Fruit fly (Drosophila melanogaster) whole organism, embryonic: ENCODE data around the gene polo.

Source experiments
- Awh ChIP-seq: fragments of 200-800 bp; sonication (Bioruptor generic); IDR thresholded peaks from 2 replicates; pipeline ENCODE4, ENCODE4 v1.3.6; 2022; ENCODE audit warnings: missing biosample characterization, missing genetic modification characterization
- BEAF-32 ChIP-seq: fragments of 200-800 bp; sonication (Bioruptor generic); optimal IDR thresholded peaks from 3 replicates; lab custom pipeline; 2017; ENCODE audit warnings: missing biosample characterization, missing genetic modification characterization, mild to moderate bottlenecking, moderate library complexity, missing genetic modification reagents
- Bgb ChIP-seq: fragments of 200-800 bp; sonication (Bioruptor generic); IDR thresholded peaks from 2 replicates; pipeline ENCODE4 v1.3.6; 2022; ENCODE audit warnings: missing biosample characterization, missing genetic modification characterization; ENCODE audit not compliant: partially characterized antibody
- CG10267 ChIP-seq: fragments of 200-800 bp; sonication (Bioruptor generic); optimal IDR thresholded peaks from 2 replicates; lab custom pipeline; 2018; ENCODE audit warnings: missing biosample characterization, mild to moderate bottlenecking, missing genetic modification characterization, moderate library complexity
- CG10431 ChIP-seq: fragments of 200-800 bp; sonication (Bioruptor generic); optimal IDR thresholded peaks from 3 replicates; lab custom pipeline; 2018; ENCODE audit warnings: missing biosample characterization, mild to moderate bottlenecking, missing genetic modification characterization
- CG11085 ChIP-seq: fragments of 200-800 bp; sonication (Bioruptor generic); IDR thresholded peaks from 2 replicates; pipeline ENCODE4 v1.3.6; 2022; ENCODE audit warnings: missing biosample characterization, missing genetic modification characterization
- CG11456 ChIP-seq: fragments of 200-800 bp; sonication (Bioruptor generic); IDR thresholded peaks from 3 replicates; pipeline ENCODE4 v1.3.6; 2022; ENCODE audit warnings: missing biosample characterization, missing genetic modification characterization
- CG12236 ChIP-seq: fragments of 200-800 bp; sonication (Bioruptor generic); optimal IDR thresholded peaks from 2 replicates; lab custom pipeline; 2016; ENCODE audit warnings: missing biosample characterization, missing genetic modification characterization
- CG13287 ChIP-seq: fragments of 200-800 bp; sonication (Bioruptor generic); IDR thresholded peaks from 2 replicates; pipeline ENCODE4 v1.3.6; 2022; ENCODE audit warnings: missing biosample characterization, missing genetic modification characterization; ENCODE audit not compliant: partially characterized antibody
- CG13624 ChIP-seq: fragments of 200-800 bp; sonication (Bioruptor generic); optimal IDR thresholded peaks from 2 replicates; lab custom pipeline; 2016; ENCODE audit warnings: missing biosample characterization, missing genetic modification characterization
- CG14667 ChIP-seq: fragments of 200-800 bp; sonication (Bioruptor generic); IDR thresholded peaks from 2 replicates; pipeline ENCODE4 v1.3.6; 2022; ENCODE audit warnings: missing biosample characterization, missing genetic modification characterization
- CG14965 ChIP-seq: fragments of 200-800 bp; sonication (Bioruptor generic); optimal IDR thresholded peaks from 2 replicates; lab custom pipeline; 2016; ENCODE audit warnings: missing biosample characterization, missing genetic modification characterization, borderline replicate concordance
- CG16813 ChIP-seq: fragments of 200-800 bp; sonication (Bioruptor generic); IDR thresholded peaks from 3 replicates; pipeline ENCODE4 v1.3.6; 2022; ENCODE audit warnings: missing biosample characterization, missing genetic modification characterization; ENCODE audit not compliant: partially characterized antibody
- CG16863 ChIP-seq: fragments of 200-800 bp; sonication (Bioruptor generic); optimal IDR thresholded peaks from 3 replicates; lab custom pipeline; 2016; ENCODE audit warnings: missing biosample characterization, missing genetic modification characterization
- CG17359 ChIP-seq: fragments of 200-800 bp; sonication (Bioruptor generic); optimal IDR thresholded peaks from 3 replicates; lab custom pipeline; 2018; ENCODE audit warnings: missing biosample characterization, mild to moderate bottlenecking, missing genetic modification characterization, moderate library complexity
- CG17912 ChIP-seq: fragments of 200-800 bp; sonication (Bioruptor generic); optimal IDR thresholded peaks from 2 replicates; lab custom pipeline; 2018; ENCODE audit warnings: missing biosample characterization, mild to moderate bottlenecking, missing genetic modification characterization
- CG18476 ChIP-seq: fragments of 200-800 bp; sonication (Bioruptor generic); optimal IDR thresholded peaks from 2 replicates; lab custom pipeline; 2016; ENCODE audit warnings: missing biosample characterization, mild to moderate bottlenecking, missing genetic modification characterization
- CG2199 ChIP-seq: fragments of 200-800 bp; sonication (Bioruptor generic); IDR thresholded peaks from 3 replicates; pipeline ENCODE4 v1.3.6; 2022; ENCODE audit warnings: missing biosample characterization, missing genetic modification characterization
- CG31365 ChIP-seq: fragments of 200-800 bp; sonication (Bioruptor generic); optimal IDR thresholded peaks from 2 replicates; lab custom pipeline; 2018; ENCODE audit warnings: missing biosample characterization, mild to moderate bottlenecking, missing genetic modification characterization
- CG3995 ChIP-seq: fragments of 200-800 bp; sonication (Bioruptor generic); optimal IDR thresholded peaks from 3 replicates; lab custom pipeline; 2016; ENCODE audit warnings: missing biosample characterization, missing genetic modification characterization
- CG4360 ChIP-seq: fragments of 200-800 bp; sonication (Bioruptor generic); IDR thresholded peaks from 2 replicates; pipeline ENCODE4 v1.3.6; 2022; ENCODE audit warnings: missing biosample characterization, missing genetic modification characterization
- CG5953 ChIP-seq: fragments of 200-800 bp; sonication (Bioruptor generic); IDR thresholded peaks from 2 replicates; pipeline ENCODE4 v1.3.6; 2022; ENCODE audit warnings: missing biosample characterization, missing genetic modification characterization
- CG7963 ChIP-seq: fragments of 200-800 bp; sonication (Bioruptor generic); IDR thresholded peaks from 3 replicates; pipeline ENCODE4 v1.3.6; 2022; ENCODE audit warnings: missing biosample characterization, missing genetic modification characterization; ENCODE audit not compliant: partially characterized antibody
- CG9932 ChIP-seq: fragments of 200-800 bp; sonication (Bioruptor generic); IDR thresholded peaks from 2 replicates; pipeline ENCODE4 v1.3.6; 2022; ENCODE audit warnings: missing biosample characterization, missing genetic modification characterization
- CTCF ChIP-seq: fragments of 200-800 bp; sonication (Bioruptor generic); optimal IDR thresholded peaks from 2 replicates; lab custom pipeline; 2017; ENCODE audit warnings: missing biosample characterization, mild to moderate bottlenecking, missing genetic modification characterization, moderate library complexity
- D ChIP-seq, 2 experiments: fragments of 200-800 bp in 1 of 2; fragments of >200 bp in 1 of 2; sonication (Bioruptor generic) in 1 of 2; optimal IDR thresholded peaks; 2 replicates in 1 of 2; 3 replicates in 1 of 2; lab custom pipeline; 2017; ENCODE audit warnings: mild to moderate bottlenecking in 1 of 2, missing biosample characterization in 1 of 2, missing genetic modification characterization in 1 of 2, missing genetic modification reagents in 1 of 2
- D19A ChIP-seq: fragments of 200-800 bp; optimal IDR thresholded peaks from 3 replicates; lab custom pipeline; 2019; ENCODE audit warnings: missing biosample characterization, mild to moderate bottlenecking, missing genetic modification characterization, moderate library complexity
- D19B ChIP-seq: fragments of 200-800 bp; sonication (Bioruptor generic); optimal IDR thresholded peaks from 2 replicates; lab custom pipeline; 2017; ENCODE audit warnings: missing biosample characterization, mild to moderate bottlenecking, missing genetic modification characterization
- Fer2 ChIP-seq: fragments of 200-800 bp; sonication (Bioruptor generic); optimal IDR thresholded peaks from 2 replicates; lab custom pipeline; 2018; ENCODE audit warnings: missing biosample characterization, mild to moderate bottlenecking, missing genetic modification characterization, moderate library complexity
- HLH54F ChIP-seq: fragments of 200-800 bp; sonication (Bioruptor generic); optimal IDR thresholded peaks from 3 replicates; lab custom pipeline; 2016; ENCODE audit warnings: missing biosample characterization, missing genetic modification characterization
- MBD-R2 ChIP-seq: fragments of 200-800 bp; sonication (Bioruptor generic); IDR thresholded peaks from 2 replicates; pipeline ENCODE4 v1.3.6; 2022; ENCODE audit warnings: missing biosample characterization, missing genetic modification characterization
- Med ChIP-seq: fragments of 200-800 bp; sonication (Bioruptor generic); peaks from one replicate; lab custom pipeline; 2016; ENCODE audit warnings: missing biosample characterization, missing genetic modification characterization, mild to moderate bottlenecking, inconsistent platforms, moderate library complexity
- NC2α ChIP-seq: fragments of 200-800 bp; sonication (Bioruptor generic); optimal IDR thresholded peaks from 2 replicates; lab custom pipeline; 2016; ENCODE audit warnings: missing biosample characterization, missing genetic modification characterization
- amos ChIP-seq: fragments of 200-800 bp; sonication (Bioruptor generic); IDR thresholded peaks from 2 replicates; pipeline ENCODE4 v1.3.6; 2022; ENCODE audit warnings: missing biosample characterization, missing genetic modification characterization; ENCODE audit not compliant: partially characterized antibody
- aop ChIP-seq: fragments of 200-800 bp; sonication (Bioruptor generic); IDR thresholded peaks from 2 replicates; pipeline ENCODE4 v1.3.6; 2022; ENCODE audit warnings: missing biosample characterization, missing genetic modification characterization
- ash1 ChIP-seq: fragments of 200-800 bp; sonication (Bioruptor generic); optimal IDR thresholded peaks from 2 replicates; lab custom pipeline; 2018; ENCODE audit warnings: missing biosample characterization, mild to moderate bottlenecking, missing genetic modification characterization
- cg ChIP-seq: fragments of 200-800 bp; sonication (Bioruptor generic); optimal IDR thresholded peaks from 3 replicates; lab custom pipeline; 2019; ENCODE audit warnings: missing biosample characterization, mild to moderate bottlenecking, missing genetic modification characterization, moderate library complexity
- chif ChIP-seq, 2 experiments: fragments of 200-800 bp; sonication (Bioruptor generic); optimal IDR thresholded peaks; 3 replicates each; lab custom pipeline; 2016; ENCODE audit warnings: missing biosample characterization in 2 of 2, missing genetic modification characterization in 2 of 2
- danr ChIP-seq: fragments of 200-800 bp; sonication (Bioruptor generic); IDR thresholded peaks from 2 replicates; pipeline ENCODE4 v1.3.6; 2022; ENCODE audit warnings: missing biosample characterization, missing genetic modification characterization
- dati ChIP-seq: fragments of 200-800 bp; sonication (Bioruptor generic); IDR thresholded peaks from 2 replicates; pipeline ENCODE4 v1.3.6; 2022; ENCODE audit warnings: missing biosample characterization, missing genetic modification characterization
- en ChIP-seq: fragments of 200-800 bp; sonication (Bioruptor generic); optimal IDR thresholded peaks from 2 replicates; lab custom pipeline; 2016; ENCODE audit warnings: missing biosample characterization, missing genetic modification characterization
- mam ChIP-seq: fragments of 200-800 bp; sonication (Bioruptor generic); optimal IDR thresholded peaks from 3 replicates; lab custom pipeline; 2016; ENCODE audit warnings: missing biosample characterization, missing genetic modification characterization
- mld ChIP-seq: fragments of 200-800 bp; sonication (Bioruptor generic); IDR thresholded peaks from 3 replicates; pipeline ENCODE4 v1.3.6; 2022; ENCODE audit warnings: missing biosample characterization, missing genetic modification characterization; ENCODE audit not compliant: partially characterized antibody
- oc ChIP-seq: fragments of 200-800 bp; sonication (Bioruptor generic); optimal IDR thresholded peaks from 2 replicates; lab custom pipeline; 2018; ENCODE audit warnings: missing biosample characterization, mild to moderate bottlenecking, missing genetic modification characterization, moderate library complexity
- pb ChIP-seq: fragments of 200-800 bp; sonication (Bioruptor generic); optimal IDR thresholded peaks from 3 replicates; lab custom pipeline; 2016; ENCODE audit warnings: missing biosample characterization, missing genetic modification characterization
- pum ChIP-seq: fragments of 200-800 bp; sonication (Bioruptor generic); optimal IDR thresholded peaks from 2 replicates; lab custom pipeline; 2016; ENCODE audit warnings: missing biosample characterization, missing genetic modification characterization
- pzg ChIP-seq: fragments of 200-800 bp; sonication (Bioruptor generic); optimal IDR thresholded peaks from 3 replicates; lab custom pipeline; 2018; ENCODE audit warnings: missing biosample characterization, mild to moderate bottlenecking, missing genetic modification characterization, moderate library complexity
- slou ChIP-seq: fragments of 200-800 bp; sonication (Bioruptor generic); optimal IDR thresholded peaks from 3 replicates; lab custom pipeline; 2016; ENCODE audit warnings: missing biosample characterization, missing genetic modification characterization
- stwl ChIP-seq: fragments of 200-800 bp; sonication (Bioruptor generic); optimal IDR thresholded peaks from 3 replicates; lab custom pipeline; 2018; ENCODE audit warnings: missing biosample characterization, mild to moderate bottlenecking, missing genetic modification characterization, moderate library complexity
- tap ChIP-seq: fragments of 200-800 bp; optimal IDR thresholded peaks from 3 replicates; lab custom pipeline; 2019; ENCODE audit warnings: missing biosample characterization, mild to moderate bottlenecking, missing genetic modification characterization, moderate library complexity
- tgo ChIP-seq: fragments of 200-800 bp; sonication (Bioruptor generic); IDR thresholded peaks from 3 replicates; pipeline ENCODE4 v1.3.6; 2022; ENCODE audit warnings: missing biosample characterization, missing genetic modification characterization

The polo gene

dm6 chr3L:20320044-20320443, 10.6 kb downstream of the polo start:
- no peak for TF ChIP-seq danr (GFP tag; lab: Robert Waterston, UW)
- no peak for TF ChIP-seq D19A (tag; lab: Kevin White, UChicago)
- no peak for TF ChIP-seq CG12236
- TF ChIP-seq D (optimal IDR thresholded peaks at IDR 0.05; lab: Kevin White, UChicago) = no peak
- TF ChIP-seq D (GFP tag; optimal IDR thresholded peaks at IDR 0.05; lab: Kevin White, UChicago) = no peak
- peak; percentile 91 for TF ChIP-seq CTCF
- TF ChIP-seq oc (tag; lab: Kevin White, UChicago) = no peak
- TF ChIP-seq tgo (GFP tag; lab: Robert Waterston, UW) = no peak
- TF ChIP-seq CG2199 (GFP tag; lab: Robert Waterston, UW) = peak; percentile 82
- no peak for TF ChIP-seq CG13624
- TF ChIP-seq Fer2 (tag; lab: Kevin White, UChicago) = no peak
- no peak for TF ChIP-seq dati (GFP tag; lab: Robert Waterston, UW)
- TF ChIP-seq stwl (tag; lab: Kevin White, UChicago) = peak; percentile 12
- TF ChIP-seq CG5953 (GFP tag; lab: Robert Waterston, UW) = no peak
- TF ChIP-seq BEAF-32 = peak; percentile 52
- no peak for TF ChIP-seq CG4360 (GFP tag; lab: Robert Waterston, UW)
- TF ChIP-seq amos = peak; percentile 57
- no peak for TF ChIP-seq NC2α (GFP tag; lab: Kevin White, UChicago)
- TF ChIP-seq Bgb (GFP tag; lab: Robert Waterston, UW) = peak; percentile 65
- no peak for TF ChIP-seq CG7963 (GFP tag; lab: Robert Waterston, UW)
- TF ChIP-seq ash1 (GFP tag; lab: Kevin White, UChicago) = no peak
- peak; percentile 42; the same call in 1 of the 3 replicates for TF ChIP-seq CG11456
- TF ChIP-seq CG10431 (GFP tag; lab: Kevin White, UChicago) = no peak
- TF ChIP-seq CG14965 (GFP tag; lab: Kevin White, UChicago) = no peak
- TF ChIP-seq slou (GFP tag; lab: Kevin White, UChicago) = no peak
- TF ChIP-seq HLH54F (GFP tag; lab: Kevin White, UChicago) = no peak
- no peak for TF ChIP-seq CG18476 (GFP tag; lab: Kevin White, UChicago)
- no peak for TF ChIP-seq CG10267 (tag; lab: Kevin White, UChicago)
- TF ChIP-seq CG16813 = peak; percentile 53
- no peak for TF ChIP-seq pzg
- TF ChIP-seq mam (GFP tag; lab: Kevin White, UChicago) = no peak
- no peak for TF ChIP-seq pb
- TF ChIP-seq aop (GFP tag; lab: Robert Waterston, UW) = no peak
- no peak for TF ChIP-seq mld
- no peak for TF ChIP-seq chif (GFP tag; optimal IDR thresholded peaks at IDR 0.05; lab: Kevin White, UChicago)
- TF ChIP-seq cg (GFP tag; lab: Kevin White, UChicago) = no peak
- no peak for TF ChIP-seq D19B
- no peak for TF ChIP-seq CG17912 (GFP tag; lab: Kevin White, UChicago)
- no peak for TF ChIP-seq Awh (GFP tag; lab: Robert Waterston, UW)
- no peak for TF ChIP-seq CG11085 (GFP tag; lab: Robert Waterston, UW)
- no peak for TF ChIP-seq CG16863
- TF ChIP-seq tap = no peak
- TF ChIP-seq CG17359 = no peak
- no peak for TF ChIP-seq CG31365 (tag; lab: Kevin White, UChicago)
- no peak for TF ChIP-seq MBD-R2
- no peak for TF ChIP-seq CG14667 (GFP tag; lab: Robert Waterston, UW)
- TF ChIP-seq CG13287 (GFP tag; lab: Robert Waterston, UW) = no peak
- no peak for TF ChIP-seq Med (GFP tag; lab: Kevin White, UChicago)
- no peak for TF ChIP-seq CG3995 (GFP tag; lab: Kevin White, UChicago)
- no peak for TF ChIP-seq pum
- TF ChIP-seq en (GFP tag; lab: Kevin White, UChicago) = no peak
- 0 out of 2 replicates have a peak, but pooled peaks have one; percentile 14 for TF ChIP-seq CG9932 (GFP tag; lab: Robert Waterston, UW)
